Worm (Caenorhabditis elegans): Measurements from ENCODE around the gene F18E2.15.

F18E2.15 gene

DNA sequence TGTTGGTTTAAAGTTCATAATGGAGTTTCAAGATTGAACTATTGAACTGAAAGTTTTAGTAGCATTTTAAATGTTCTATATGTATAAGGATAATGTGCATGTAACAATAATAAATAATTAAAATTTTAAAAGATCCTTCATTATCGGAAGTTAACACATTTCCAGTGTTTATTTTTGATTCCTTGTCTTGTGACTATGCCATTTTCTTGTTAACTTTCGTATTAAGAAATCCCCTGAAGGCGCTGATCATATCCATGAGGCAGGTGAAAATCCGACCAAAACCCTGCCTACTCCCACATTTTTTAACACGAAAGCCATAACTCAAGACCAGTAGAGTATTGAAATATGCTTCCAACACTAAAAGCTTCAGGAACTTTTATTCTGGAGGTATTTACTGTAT is 41.1 kb downstream of the F18E2.15 start, which contains the start of gene R11D1.7:
R11D1.7 (plus strand) TSS at position 301 of the 400 bp plus-strand sequence.
- TF ChIP-seq ets-7 (tag; optimal IDR thresholded peaks at IDR 0.05): no peak
- TF ChIP-seq pes-1 (GFP tag; IDR thresholded peaks at IDR 0.05): no peak
- TF ChIP-seq hmbx-1 (tag; optimal IDR thresholded peaks at IDR 0.05): no peak
- TF ChIP-seq hnd-1 (tag; optimal IDR thresholded peaks at IDR 0.05): no peak
- TF ChIP-seq scrt-1 (GFP tag; IDR thresholded peaks at IDR 0.05): no peak
- TF ChIP-seq ceh-13 (GFP tag; optimal IDR thresholded peaks at IDR 0.05): no peak
- no peak for TF ChIP-seq ceh-36 (tag; optimal IDR thresholded peaks at IDR 0.05)
- TF ChIP-seq hmg-4 (GFP tag; optimal IDR thresholded peaks at IDR 0.05): no peak
- no peak for TF ChIP-seq aly-1 (tag; optimal IDR thresholded peaks at IDR 0.05)
- TF ChIP-seq flt-1 (GFP tag; IDR thresholded peaks at IDR 0.05): no peak
- no peak for TF ChIP-seq ama-1 (optimal IDR thresholded peaks at IDR 0.05)

ce11 chrV:12718622-12719021 is 42.2 kb downstream of the F18E2.15 start, which contains the start of gene str-181:
Gene str-181 (minus strand): TSS chrV:12718722.
- TF ChIP-seq F13C5.2 (tag; optimal IDR thresholded peaks at IDR 0.05): no peak
- TF ChIP-seq tbx-11 (GFP tag; IDR thresholded peaks at IDR 0.05): no peak
- TF ChIP-seq sea-1 (GFP tag; conservative IDR thresholded peaks at IDR 0.05): no peak
- no peak for TF ChIP-seq flt-1 (GFP tag; IDR thresholded peaks at IDR 0.05)
- TF ChIP-seq ets-7 (tag; optimal IDR thresholded peaks at IDR 0.05): no peak
- TF ChIP-seq aly-1 (tag; optimal IDR thresholded peaks at IDR 0.05): no peak
- no peak for TF ChIP-seq ceh-36 (tag; optimal IDR thresholded peaks at IDR 0.05)
- no peak for TF ChIP-seq hmg-4 (GFP tag; optimal IDR thresholded peaks at IDR 0.05)
- TF ChIP-seq tra-4 (tag; optimal IDR thresholded peaks at IDR 0.05): no peak

DNA sequence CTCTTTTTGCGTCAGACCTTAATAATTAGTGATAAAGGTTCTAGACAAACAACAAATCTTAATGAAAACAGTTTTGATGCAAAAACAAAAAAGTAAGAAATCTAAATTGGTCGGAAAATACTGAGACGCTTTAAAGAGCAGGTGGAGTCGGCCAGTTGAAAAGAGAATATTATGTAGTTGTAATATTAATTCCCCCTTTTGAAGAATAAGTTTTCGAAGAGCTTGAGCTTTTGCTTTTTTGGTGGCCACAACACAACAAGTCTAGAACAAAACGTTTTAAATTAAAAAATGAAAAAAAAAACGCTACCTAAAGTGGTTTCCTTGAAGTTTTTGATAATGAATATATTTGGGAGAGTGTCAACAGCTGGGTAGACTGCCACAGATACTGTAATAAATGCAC is 44.4 kb downstream of the F18E2.15 start, which contains the start of gene str-178:
str-178 (minus strand) TSS at position 101 of the 400 bp plus-strand sequence.
- no peak for TF ChIP-seq sea-1 (GFP tag; conservative IDR thresholded peaks at IDR 0.05)
- no peak for TF ChIP-seq pes-1 (GFP tag; IDR thresholded peaks at IDR 0.05)
- no peak for TF ChIP-seq hmg-4 (GFP tag; optimal IDR thresholded peaks at IDR 0.05)
- no peak for TF ChIP-seq hmbx-1 (tag; optimal IDR thresholded peaks at IDR 0.05)
- TF ChIP-seq ets-7 (tag; optimal IDR thresholded peaks at IDR 0.05): no peak
- TF ChIP-seq ama-1 (optimal IDR thresholded peaks at IDR 0.05): no peak

DNA sequence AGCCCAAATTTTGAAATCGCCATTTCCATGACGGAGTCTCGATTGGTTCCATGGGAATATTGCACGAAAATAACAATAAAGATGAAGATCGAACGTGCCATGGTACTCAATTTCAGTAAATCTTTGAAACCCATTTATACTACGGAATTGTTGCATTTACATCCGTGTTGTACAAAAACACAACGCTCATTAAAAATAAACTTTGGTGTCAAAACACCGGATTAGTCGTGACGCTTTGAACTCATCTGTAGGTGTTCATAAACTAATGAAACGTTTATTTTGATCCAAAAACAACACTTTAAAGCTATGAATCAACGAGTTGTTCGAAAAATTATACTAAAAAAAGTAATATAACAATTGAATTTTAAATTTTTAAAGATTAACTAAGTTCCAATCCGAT is 46.7 kb downstream of the F18E2.15 start, which contains the start of gene R11D1.4:
R11D1.4 (minus strand) TSS at position 101 of the 400 bp plus-strand sequence.
- TF ChIP-seq sea-1 (GFP tag; conservative IDR thresholded peaks at IDR 0.05) (no peak), pes-1 (GFP tag; IDR thresholded peaks at IDR 0.05) (no peak), tra-4 (tag; optimal IDR thresholded peaks at IDR 0.05) (no peak)

DNA sequence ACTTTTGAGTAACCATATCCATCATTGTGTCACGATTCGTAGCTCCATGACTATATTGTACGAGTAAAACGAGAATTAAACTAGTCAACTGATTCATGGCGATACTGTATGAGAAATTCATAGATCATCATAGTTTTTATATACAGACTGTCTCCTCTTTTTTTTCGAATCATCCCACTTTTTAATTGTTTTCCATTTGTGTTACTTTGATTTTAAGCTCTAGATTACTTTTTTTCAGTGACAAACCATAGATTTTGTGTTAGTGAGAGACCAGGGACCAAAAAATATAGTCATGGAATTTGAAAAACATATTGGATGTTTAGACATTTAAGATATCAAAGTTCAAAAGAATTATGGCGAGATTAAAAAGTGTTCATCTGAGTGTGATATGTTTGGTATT is 48.8 kb downstream of the F18E2.15 start, which contains the start of gene R11D1.3:
R11D1.3 (minus strand) TSS at position 101 of the 400 bp plus-strand sequence.
- TF ChIP-seq flt-1 (GFP tag; IDR thresholded peaks at IDR 0.05) (no peak), ceh-13 (GFP tag; optimal IDR thresholded peaks at IDR 0.05) (no peak), aly-1 (tag; optimal IDR thresholded peaks at IDR 0.05) (no peak), ama-1 (optimal IDR thresholded peaks at IDR 0.05) (no peak), tra-4 (tag; optimal IDR thresholded peaks at IDR 0.05) (no peak), F13C5.2 (tag; optimal IDR thresholded peaks at IDR 0.05) (no peak), sea-1 (GFP tag; conservative IDR thresholded peaks at IDR 0.05) (no peak), tbx-37 (GFP tag; conservative IDR thresholded peaks at IDR 0.05) (no peak), B0310.2 (tag; optimal IDR thresholded peaks at IDR 0.05) (no peak), tbx-11 (GFP tag; IDR thresholded peaks at IDR 0.05) (no peak), pes-1 (GFP tag; IDR thresholded peaks at IDR 0.05) (no peak), scrt-1 (GFP tag; IDR thresholded peaks at IDR 0.05) (no peak)

All from whole organism, early embryonic.